Worm (Caenorhabditis elegans) whole organism, young adult: ENCODE data around the gene cki-2.
A peak's percentile ranks its signal among the peaks of the same experiment; 100 is the strongest.

Experiments used
- D2030.7 ChIP-seq: fragments of 200-800 bp; sonication (Bioruptor generic); IDR thresholded peaks from 2 replicates; pipeline ENCODE4 v1.3.6; 2022; ENCODE audit warnings: missing genetic modification reagents, missing genetic modification characterization, missing compliant biosample characterization
- F22D6.2 ChIP-seq: sonication (generic microtip); optimal IDR thresholded peaks from 2 replicates; lab custom pipeline; 2016; ENCODE audit warnings: mild to moderate bottlenecking, missing genetic modification characterization, missing compliant biosample characterization
- F23B12.7 ChIP-seq: sonication (generic microtip); optimal IDR thresholded peaks from 2 replicates; lab custom pipeline; 2017; ENCODE audit warnings: missing genetic modification characterization, mild to moderate bottlenecking, missing compliant biosample characterization, antibody characterized with exemption, moderate library complexity; ENCODE audit not compliant: insufficient read depth
- F33H1.4 ChIP-seq: fragments of 200-800 bp; sonication (Bioruptor generic); IDR thresholded peaks from 2 replicates; pipeline ENCODE4 v1.3.6; 2022; ENCODE audit warnings: missing genetic modification reagents, missing genetic modification characterization, missing compliant biosample characterization
- F39B2.1 ChIP-seq: fragments of 200-800 bp; sonication (Bioruptor generic); IDR thresholded peaks from 2 replicates; pipeline ENCODE4 v1.3.6; 2022; ENCODE audit warnings: missing genetic modification reagents, missing genetic modification characterization, missing compliant biosample characterization
- F49E8.2 ChIP-seq: sonication (generic microtip); optimal IDR thresholded peaks from 3 replicates; lab custom pipeline; 2017; ENCODE audit warnings: missing genetic modification characterization, mild to moderate bottlenecking, missing compliant biosample characterization, antibody characterized with exemption, moderate library complexity; ENCODE audit not compliant: insufficient read depth
- F57C9.4 ChIP-seq: sonication (generic microtip); optimal IDR thresholded peaks from 2 replicates; lab custom pipeline; 2017; ENCODE audit warnings: mild to moderate bottlenecking, missing genetic modification characterization, missing compliant biosample characterization
- K12H6.12 ChIP-seq: fragments of 200-800 bp; sonication (Bioruptor generic); optimal IDR thresholded peaks from 2 replicates; lab custom pipeline; 2018; ENCODE audit warnings: mild to moderate bottlenecking, missing genetic modification characterization, missing compliant biosample characterization
- T07F8.4 ChIP-seq: sonication (generic microtip); optimal IDR thresholded peaks from 2 replicates; lab custom pipeline; 2016; ENCODE audit warnings: mild to moderate bottlenecking, missing genetic modification characterization, moderate library complexity, missing compliant biosample characterization
- Y53F4B.3 ChIP-seq: fragments of 200-800 bp; sonication (Bioruptor generic); IDR thresholded peaks from 2 replicates; pipeline ENCODE4 v1.3.6; 2022; ENCODE audit warnings: missing genetic modification reagents, missing genetic modification characterization, missing compliant biosample characterization
- Y67H2A.10 ChIP-seq: fragments of 200-800 bp; sonication (Bioruptor generic); conservative IDR thresholded peaks from 2 replicates; pipeline ENCODE4 v1.3.6; 2022; ENCODE audit warnings: missing genetic modification reagents, missing genetic modification characterization, missing compliant biosample characterization
- Y95B8A.8 ChIP-seq: fragments of 200-800 bp; sonication (Bioruptor generic); IDR thresholded peaks from 2 replicates; pipeline ENCODE4 v1.3.6; 2022; ENCODE audit warnings: missing genetic modification reagents, missing genetic modification characterization, missing compliant biosample characterization
- akir-1 ChIP-seq: fragments of 200-800 bp; sonication (Bioruptor generic); optimal IDR thresholded peaks from 2 replicates; lab custom pipeline; 2018; ENCODE audit warnings: mild to moderate bottlenecking, missing genetic modification characterization, moderate library complexity, missing compliant biosample characterization
- athp-1 ChIP-seq: sonication (generic microtip); optimal IDR thresholded peaks from 2 replicates; lab custom pipeline; 2017; ENCODE audit warnings: mild to moderate bottlenecking, missing genetic modification characterization, missing compliant biosample characterization
- bed-2 ChIP-seq: fragments of 200-800 bp; sonication (Bioruptor generic); IDR thresholded peaks from 2 replicates; pipeline ENCODE4 v1.3.6; 2022; ENCODE audit warnings: missing genetic modification reagents, missing genetic modification characterization, missing compliant biosample characterization
- cebp-1 ChIP-seq, 2 experiments: fragments of 200-800 bp in 1 of 2; sonication (Bioruptor generic) in 1 of 2; sonication (generic microtip) in 1 of 2; IDR thresholded peaks in 1 of 2; optimal IDR thresholded peaks in 1 of 2; 2 replicates each; pipeline versions ENCODE4 v1.3.6 to Lab custom; 2017 to 2022; ENCODE audit warnings: missing compliant biosample characterization in 2 of 2, missing genetic modification characterization in 2 of 2, mild to moderate bottlenecking in 1 of 2, missing genetic modification reagents in 1 of 2, moderate library complexity in 1 of 2
- cebp-2 ChIP-seq: fragments of 200-800 bp; sonication (Bioruptor generic); IDR thresholded peaks from 2 replicates; pipeline ENCODE4 v1.3.6; 2022; ENCODE audit warnings: missing genetic modification characterization, missing compliant biosample characterization
- ceh-91 ChIP-seq: fragments of 200-800 bp; sonication (Bioruptor generic); IDR thresholded peaks from 2 replicates; pipeline ENCODE4 v1.3.6; 2022; ENCODE audit warnings: missing genetic modification reagents, missing genetic modification characterization, missing compliant biosample characterization
- die-1 ChIP-seq: sonication (generic microtip); optimal IDR thresholded peaks from 2 replicates; lab custom pipeline; 2016; ENCODE audit warnings: missing genotype, mild to moderate bottlenecking, missing genetic modification characterization, missing compliant biosample characterization
- dox-1 ChIP-seq: fragments of 200-800 bp; sonication (Bioruptor generic); IDR thresholded peaks from 2 replicates; pipeline ENCODE4 v1.3.6; 2022; ENCODE audit warnings: missing genetic modification reagents, missing genetic modification characterization, missing compliant biosample characterization
- dpff-1 ChIP-seq: sonication (generic microtip); optimal IDR thresholded peaks from 2 replicates; lab custom pipeline; 2017; ENCODE audit warnings: mild to moderate bottlenecking, missing genetic modification characterization, missing compliant biosample characterization
- dpl-1 ChIP-seq: fragments of 150-350 bp; optimal IDR thresholded peaks from 2 replicates; lab custom pipeline; 2014; ENCODE audit warnings: missing biosample characterization, missing genetic modification reagents, missing genetic modification characterization
- egrh-3 ChIP-seq: fragments of 200-800 bp; sonication (Bioruptor generic); IDR thresholded peaks from 2 replicates; pipeline ENCODE4 v1.3.6; 2022; ENCODE audit warnings: missing genetic modification reagents, missing genetic modification characterization, missing compliant biosample characterization
- ekl-4 ChIP-seq: fragments of 200-800 bp; sonication (Bioruptor generic); IDR thresholded peaks from 2 replicates; pipeline ENCODE4 v1.3.6; 2022; ENCODE audit warnings: missing genetic modification reagents, missing genetic modification characterization, missing compliant biosample characterization
- him-1 ChIP-seq: sonication (generic microtip); optimal IDR thresholded peaks from 2 replicates; lab custom pipeline; 2016; ENCODE audit warnings: missing genotype, missing genetic modification reagents, missing genetic modification characterization, missing compliant biosample characterization
- hmg-1.2 ChIP-seq: fragments of 200-800 bp; sonication (Bioruptor generic); IDR thresholded peaks from 2 replicates; pipeline ENCODE4 v1.3.6; 2022; ENCODE audit warnings: missing genetic modification reagents, missing genetic modification characterization, missing compliant biosample characterization
- lin-35 ChIP-seq, 3 experiments: fragments of 150-350 bp in 2 of 3; sonication (generic microtip) in 1 of 3; optimal IDR thresholded peaks; 2 replicates each; lab custom pipeline; 2014 to 2018; ENCODE audit warnings: missing biosample characterization in 3 of 3, missing genetic modification characterization in 3 of 3, missing genetic modification reagents in 3 of 3
- lin-54 ChIP-seq: fragments of 200-800 bp; sonication (Bioruptor generic); optimal IDR thresholded peaks from 2 replicates; lab custom pipeline; 2018; ENCODE audit warnings: mild to moderate bottlenecking, missing genetic modification characterization, missing compliant biosample characterization
- madf-6 ChIP-seq: fragments of 200-800 bp; sonication (Bioruptor generic); IDR thresholded peaks from 2 replicates; pipeline ENCODE4 v1.3.6; 2022; ENCODE audit warnings: missing genetic modification reagents, missing genetic modification characterization, missing compliant biosample characterization
- mes-4 ChIP-seq: sonication (generic microtip); optimal IDR thresholded peaks from 2 replicates; lab custom pipeline; 2016; ENCODE audit warnings: missing genotype, missing genetic modification characterization, missing compliant biosample characterization
- nfya-1 ChIP-seq: sonication (generic microtip); optimal IDR thresholded peaks from 2 replicates; lab custom pipeline; 2017; ENCODE audit warnings: antibody characterized with exemption, missing compliant biosample characterization, missing genetic modification characterization, borderline replicate concordance; ENCODE audit not compliant: insufficient read depth
- nhr-120 ChIP-seq: fragments of 200-800 bp; sonication (Bioruptor generic); IDR thresholded peaks from 2 replicates; pipeline ENCODE4 v1.3.6; 2022; ENCODE audit warnings: missing genetic modification characterization, missing compliant biosample characterization
- pbrm-1 ChIP-seq: fragments of 200-800 bp; sonication (Bioruptor generic); IDR thresholded peaks from 2 replicates; pipeline ENCODE4 v1.3.6; 2022; ENCODE audit warnings: missing genetic modification reagents, missing genetic modification characterization, missing compliant biosample characterization
- rcor-1 ChIP-seq: fragments of 200-800 bp; sonication (Bioruptor generic); IDR thresholded peaks from 2 replicates; pipeline ENCODE4 v1.3.6; 2022; ENCODE audit warnings: missing genetic modification reagents, missing genetic modification characterization, missing compliant biosample characterization
- snpc-1.1 ChIP-seq: sonication (generic microtip); optimal IDR thresholded peaks from 2 replicates; lab custom pipeline; 2017; ENCODE audit warnings: missing genetic modification characterization, mild to moderate bottlenecking, missing compliant biosample characterization, antibody characterized with exemption, moderate library complexity, missing genotype, missing genetic modification reagents; ENCODE audit not compliant: insufficient read depth
- snpc-1.3 ChIP-seq: sonication (generic microtip); optimal IDR thresholded peaks from 2 replicates; lab custom pipeline; 2017; ENCODE audit warnings: missing genetic modification characterization, mild to moderate bottlenecking, missing compliant biosample characterization, antibody characterized with exemption, moderate library complexity, missing genotype, missing genetic modification reagents; ENCODE audit not compliant: insufficient read depth
- snpc-3.4 ChIP-seq: sonication (generic microtip); optimal IDR thresholded peaks from 2 replicates; lab custom pipeline; 2017; ENCODE audit warnings: missing genetic modification characterization, mild to moderate bottlenecking, missing compliant biosample characterization, antibody characterized with exemption, moderate library complexity, missing genotype, missing genetic modification reagents
- snpc-4 ChIP-seq, 5 experiments: fragments of 150-350 bp in 1 of 5; sonication (generic microtip) in 4 of 5; optimal IDR thresholded peaks; 2 replicates each; lab custom pipeline; 2014 to 2018; ENCODE audit warnings: missing genetic modification characterization in 5 of 5, missing biosample characterization in 3 of 5, antibody characterized with exemption in 2 of 5, mild to moderate bottlenecking in 2 of 5, missing compliant biosample characterization in 2 of 5, missing genotype in 2 of 5, moderate library complexity in 2 of 5, missing genetic modification reagents in 1 of 5
- tbx-9 ChIP-seq: sonication (generic microtip); optimal IDR thresholded peaks from 2 replicates; lab custom pipeline; 2016; ENCODE audit warnings: borderline replicate concordance, missing genetic modification characterization, inconsistent platforms, missing compliant biosample characterization
- unc-130 ChIP-seq: sonication (generic microtip); optimal IDR thresholded peaks from 2 replicates; lab custom pipeline; 2016; ENCODE audit warnings: missing genetic modification reagents, missing genetic modification characterization, missing compliant biosample characterization
- unc-62 ChIP-seq: fragments of 150-350 bp; optimal IDR thresholded peaks from 2 replicates; lab custom pipeline; 2014; ENCODE audit warnings: missing biosample characterization, missing genetic modification reagents, missing genetic modification characterization
- ztf-25 ChIP-seq: fragments of 200-800 bp; sonication (Bioruptor generic); IDR thresholded peaks from 2 replicates; pipeline ENCODE4 v1.3.6; 2022; ENCODE audit warnings: missing genetic modification reagents, missing genetic modification characterization, missing compliant biosample characterization
- ztf-26 ChIP-seq: sonication (generic microtip); optimal IDR thresholded peaks from 2 replicates; lab custom pipeline; 2017; ENCODE audit warnings: missing genetic modification characterization, missing compliant biosample characterization
- ztf-28 ChIP-seq: fragments of 200-800 bp; sonication (Bioruptor generic); IDR thresholded peaks from 2 replicates; pipeline ENCODE4 v1.3.6; 2022; ENCODE audit warnings: missing genetic modification reagents, missing genetic modification characterization, missing compliant biosample characterization
- ztf-3 ChIP-seq: fragments of 200-800 bp; sonication (Bioruptor generic); optimal IDR thresholded peaks from 2 replicates; lab custom pipeline; 2018; ENCODE audit warnings: mild to moderate bottlenecking, missing genetic modification characterization, missing compliant biosample characterization
- ztf-6 ChIP-seq: fragments of 200-800 bp; sonication (Bioruptor generic); IDR thresholded peaks from 2 replicates; pipeline ENCODE4 v1.3.6; 2022; ENCODE audit warnings: missing genetic modification reagents, missing genetic modification characterization, missing compliant biosample characterization

The cki-2 gene

ce11 chrII:7816163-7816776 is at the start of gene cki-2:
TSS of gene cki-2 (plus strand) at chrII:7816499.
- TF ChIP-seq lin-35 (GFP tag; optimal IDR thresholded peaks at IDR 0.05; lab: Kevin White, UChicago) = no peak
- peak; percentile 50; the same call in 1 of the 2 replicates for TF ChIP-seq dox-1 (GFP tag; lab: Robert Waterston, UW)
- no peak for TF ChIP-seq die-1 (tag; lab: Kevin White, UChicago)
- TF ChIP-seq Y53F4B.3 (GFP tag; lab: Robert Waterston, UW) = no peak
- TF ChIP-seq D2030.7 (GFP tag; lab: Robert Waterston, UW) = peak; percentile 37; the same call in 1 of the 2 replicates
- no peak for TF ChIP-seq snpc-4 (GFP tag; optimal IDR thresholded peaks at IDR 0.05; lab: Kevin White, UChicago)
- TF ChIP-seq snpc-4 (tag; optimal IDR thresholded peaks at IDR 0.05; lab: Kevin White, UChicago) = no peak
- no peak for TF ChIP-seq K12H6.12 (tag; lab: Kevin White, UChicago)
- TF ChIP-seq akir-1 (GFP tag; lab: Kevin White, UChicago) = no peak
- TF ChIP-seq cebp-2 (GFP tag; lab: Robert Waterston, UW) = no peak
- TF ChIP-seq egrh-3 (GFP tag; lab: Robert Waterston, UW) = no peak
- TF ChIP-seq rcor-1 (GFP tag; lab: Robert Waterston, UW) = no peak
- TF ChIP-seq madf-6 (GFP tag; lab: Robert Waterston, UW) = peak; percentile 90
- no peak for TF ChIP-seq F23B12.7 (tag; lab: Kevin White, UChicago)
- TF ChIP-seq F39B2.1 (GFP tag; lab: Robert Waterston, UW) = no peak
- TF ChIP-seq pbrm-1 = no peak
- no peak for TF ChIP-seq ztf-6
- TF ChIP-seq ztf-3 (GFP tag; lab: Kevin White, UChicago) = no peak
- peak; percentile 36; the same call in 1 of the 2 replicates for TF ChIP-seq hmg-1.2 (GFP tag; lab: Robert Waterston, UW)
- no peak for TF ChIP-seq mes-4 (tag; lab: Kevin White, UChicago)
- TF ChIP-seq snpc-1.1 (tag; lab: Kevin White, UChicago) = no peak
- no peak for TF ChIP-seq unc-130
- no peak for TF ChIP-seq snpc-3.4 (tag; lab: Kevin White, UChicago)
- no peak for TF ChIP-seq nhr-120 (GFP tag; lab: Robert Waterston, UW)
- no peak for TF ChIP-seq Y67H2A.10
- TF ChIP-seq F33H1.4 (GFP tag; lab: Robert Waterston, UW) = peak; percentile 33
- no peak for TF ChIP-seq ztf-25 (GFP tag; lab: Robert Waterston, UW)
- no peak for TF ChIP-seq Y95B8A.8 (GFP tag; lab: Robert Waterston, UW)
- TF ChIP-seq athp-1 = no peak
- no peak for TF ChIP-seq ztf-26
- peak; percentile 32 for TF ChIP-seq lin-54
- no peak for TF ChIP-seq bed-2 (GFP tag; lab: Robert Waterston, UW)
- no peak for TF ChIP-seq tbx-9
- peak; percentile 42; the same call in 1 of the 2 replicates for TF ChIP-seq ceh-91 (GFP tag; lab: Robert Waterston, UW)
- TF ChIP-seq F57C9.4 (tag; lab: Kevin White, UChicago) = no peak
- TF ChIP-seq T07F8.4 = no peak
- TF ChIP-seq F22D6.2 (tag; lab: Kevin White, UChicago) = no peak
- TF ChIP-seq ekl-4 (GFP tag; lab: Robert Waterston, UW) = no peak
- TF ChIP-seq unc-62 (GFP tag; lab: Kevin White, UChicago) = no peak
- TF ChIP-seq snpc-1.3 (tag; lab: Kevin White, UChicago) = no peak
- no peak for TF ChIP-seq nfya-1 (tag; lab: Kevin White, UChicago)
- no peak for TF ChIP-seq cebp-1 (GFP tag; IDR thresholded peaks at IDR 0.05; lab: Robert Waterston, UW)
- TF ChIP-seq cebp-1 (tag; optimal IDR thresholded peaks at IDR 0.05; lab: Kevin White, UChicago) = no peak
- no peak for TF ChIP-seq him-1 (tag; lab: Kevin White, UChicago)
- no peak for TF ChIP-seq ztf-28 (GFP tag; lab: Robert Waterston, UW)
- TF ChIP-seq dpff-1 (tag; lab: Kevin White, UChicago) = no peak
- TF ChIP-seq dpl-1 (GFP tag; lab: Kevin White, UChicago) = peak; percentile 57
- no peak for TF ChIP-seq F49E8.2 (tag; lab: Kevin White, UChicago)
